Worm (Caenorhabditis elegans): Measurements from ENCODE around the gene W06F12.3.
A peak's percentile ranks its signal among the peaks of the same experiment; 100 is the strongest.

Gene W06F12.3

ce11 chrIII:13755689-13756088 lies 20.9 kb downstream of the W06F12.3 start, which contains the start of gene toca-2 (continued):
- no peak for TF ChIP-seq ceh-40 (GFP tag; IDR thresholded peaks at IDR 0.05)
- TF ChIP-seq nfyb-1 (GFP tag; IDR thresholded peaks at IDR 0.05) = no peak
- TF ChIP-seq atf-7 (tag; optimal IDR thresholded peaks at IDR 0.05) = no peak
- no peak for TF ChIP-seq unc-130 (GFP tag; optimal IDR thresholded peaks at IDR 0.05)
- no peak for TF ChIP-seq ztf-6 (GFP tag; IDR thresholded peaks at IDR 0.05)
- no peak for TF ChIP-seq snpc-1.1 (tag; optimal IDR thresholded peaks at IDR 0.05; ENCODE audit: insufficient read depth)
- TF ChIP-seq fkh-3 (tag; optimal IDR thresholded peaks at IDR 0.05) = no peak

- no peak for TF ChIP-seq lsl-1 (GFP tag; optimal IDR thresholded peaks at IDR 0.05)
- 0 out of 2 replicates have a peak, but pooled peaks have one; percentile 12 for TF ChIP-seq egrh-3 (GFP tag; IDR thresholded peaks at IDR 0.05)
- TF ChIP-seq zfh-2 (GFP tag; conservative IDR thresholded peaks at IDR 0.05) = peak; percentile 55; the same call in 1 of the 2 replicates
- 0 out of 2 replicates have a peak, but pooled peaks have one; percentile 28 for TF ChIP-seq hsf-1 (GFP tag; IDR thresholded peaks at IDR 0.05)
Observed at ce11 chrIII:13759691-13760090, 24.9 kb downstream of the W06F12.3 start.

- TF ChIP-seq ztf-28 (GFP tag; IDR thresholded peaks at IDR 0.05) = no peak
- TF ChIP-seq pha-4 (tag; optimal IDR thresholded peaks at IDR 0.05) = no peak
- 0 out of 2 replicates have a peak, but pooled peaks have one; percentile 42 for TF ChIP-seq zfh-2 (GFP tag; conservative IDR thresholded peaks at IDR 0.05)
Observed at ce11 chrIII:13761022-13761421, 26.2 kb downstream of the W06F12.3 start.

- peak; percentile 66; the same call in 1 of the 2 replicates for TF ChIP-seq cebp-1 (GFP tag; IDR thresholded peaks at IDR 0.05)
- TF ChIP-seq cebp-1 (tag; optimal IDR thresholded peaks at IDR 0.05) = peak; percentile 86
- no peak for TF ChIP-seq rpc-1 (optimal IDR thresholded peaks at IDR 0.05)
- no peak for TF ChIP-seq rpc-1 (tag; optimal IDR thresholded peaks at IDR 0.05)
- peak; percentile 3 for TF ChIP-seq F23B12.7 (tag; optimal IDR thresholded peaks at IDR 0.05; ENCODE audit: insufficient read depth)
- peak; percentile 66 for TF ChIP-seq nhr-80 (tag; optimal IDR thresholded peaks at IDR 0.05)
Observed at ce11 chrIII:13762046-13762445, 27.2 kb downstream of the W06F12.3 start, which contains the start of gene dbn-1. dbn-1 (minus strand) TSS chrIII:13762069.

- TF ChIP-seq madf-6 (GFP tag; IDR thresholded peaks at IDR 0.05) (peak; percentile 10; the same call in 1 of the 2 replicates), ztf-25 (GFP tag; IDR thresholded peaks at IDR 0.05) (no peak), ztf-6 (GFP tag; IDR thresholded peaks at IDR 0.05) (no peak), madf-8 (GFP tag; conservative IDR thresholded peaks at IDR 0.05) (no peak), fkh-3 (tag; optimal IDR thresholded peaks at IDR 0.05) (no peak), tlf-1 (GFP tag; optimal IDR thresholded peaks at IDR 0.05) (peak; percentile 5), lin-26 (GFP tag; IDR thresholded peaks at IDR 0.05) (0 out of 2 replicates have a peak, but pooled peaks have one; percentile 31), atf-7 (tag; optimal IDR thresholded peaks at IDR 0.05) (no peak), aptf-2 (GFP tag; conservative IDR thresholded peaks at IDR 0.05) (no peak), ceh-27 (GFP tag; optimal IDR thresholded peaks at IDR 0.05) (no peak), ekl-4 (GFP tag; IDR thresholded peaks at IDR 0.05) (no peak; the same call in 1 of the 2 replicates), snpc-3.4 (tag; optimal IDR thresholded peaks at IDR 0.05) (peak; percentile 25), egl-18 (GFP tag; IDR thresholded peaks at IDR 0.05) (no peak), Y79H2A.3 (GFP tag; conservative IDR thresholded peaks at IDR 0.05) (no peak), lag-1 (GFP tag; IDR thresholded peaks at IDR 0.05) (no peak), ZK185.1 (tag; optimal IDR thresholded peaks at IDR 0.05; ENCODE audit: poor library complexity, severe bottlenecking) (peak; percentile 40), tbp1 (GFP tag; optimal IDR thresholded peaks at IDR 0.05) (peak; percentile 16), hmg-1.2 (GFP tag; IDR thresholded peaks at IDR 0.05) (peak; percentile 36; the same call in 1 of the 2 replicates), him-1 (tag; optimal IDR thresholded peaks at IDR 0.05) (no peak), B0336.3 (GFP tag; IDR thresholded peaks at IDR 0.05) (peak; percentile 78), unc-62 (GFP tag; optimal IDR thresholded peaks at IDR 0.05) (no peak), athp-1 (tag; optimal IDR thresholded peaks at IDR 0.05) (peak; percentile 45), ceh-58 (GFP tag; IDR thresholded peaks at IDR 0.05) (no peak), T07F8.4 (tag; optimal IDR thresholded peaks at IDR 0.05) (no peak)
Observed at ce11 chrIII:13763260-13764112, 28.7 kb downstream of the W06F12.3 start.

Measured in whole organism, young adult.